Fruit fly (Drosophila melanogaster): ENCODE results near the gene vn.
A peak's percentile ranks its signal among the peaks of the same experiment; 100 is the strongest.

The vn gene

DNA sequence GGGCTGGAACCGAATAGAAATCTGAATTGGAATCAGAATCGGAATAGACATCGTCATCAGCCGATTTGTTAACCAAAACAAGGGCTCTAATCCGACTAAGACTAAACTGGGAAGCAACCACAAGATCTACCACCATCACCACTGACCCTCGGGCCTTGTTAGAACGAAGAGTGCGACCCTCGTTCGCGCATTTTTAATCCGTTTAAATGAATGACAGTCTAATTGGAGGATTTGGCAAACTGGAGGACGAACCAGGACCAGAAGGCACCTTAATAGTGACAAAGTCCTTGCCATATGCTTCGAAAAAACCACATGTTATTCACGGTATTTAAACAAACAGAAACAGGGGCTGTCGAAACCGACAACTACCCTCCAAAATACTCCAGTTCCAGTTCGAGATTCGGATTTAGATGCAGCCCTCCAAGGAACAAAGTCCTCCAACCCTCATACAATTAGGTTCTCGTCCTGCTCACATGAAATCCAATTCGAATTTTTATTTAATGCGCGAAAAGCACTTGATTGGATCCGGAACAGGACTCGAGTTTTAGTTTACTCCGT is 33.3 kb upstream of the vn start:
- no peak for TF ChIP-seq CG1621 (tag; optimal IDR thresholded peaks at IDR 0.05)
- no peak for TF ChIP-seq CG8319 (GFP tag; optimal IDR thresholded peaks at IDR 0.05)
- no peak for TF ChIP-seq Eip93F (GFP tag; optimal IDR thresholded peaks at IDR 0.05)
- no peak for TF ChIP-seq Hr38 (GFP tag; optimal IDR thresholded peaks at IDR 0.05)
- TF ChIP-seq CG4318 (GFP tag; optimal IDR thresholded peaks at IDR 0.05), result no peak
- no peak for TF ChIP-seq CG7368 (GFP tag; optimal IDR thresholded peaks at IDR 0.05)

DNA sequence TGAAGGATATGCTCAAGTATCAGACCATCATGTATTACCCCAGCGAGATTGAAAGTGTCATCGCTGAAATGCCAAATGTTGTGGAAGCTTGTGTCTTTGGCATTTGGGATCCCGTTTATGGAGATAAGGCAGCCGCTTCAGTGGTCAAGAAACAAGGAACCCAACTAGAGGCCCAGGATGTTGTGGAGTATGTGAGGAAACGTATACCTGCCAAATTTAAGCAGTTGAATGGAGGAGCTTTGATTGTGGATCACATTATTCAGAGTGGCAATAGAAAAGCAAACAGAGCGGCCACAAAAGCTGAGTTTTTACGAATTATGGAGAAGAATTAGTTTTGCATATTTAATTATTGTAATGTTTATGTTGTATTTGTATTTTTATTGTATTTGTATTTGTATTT is 27.5 kb upstream of the vn start, which contains the start of gene CG18586:
Gene CG18586 (plus strand): TSS at position 301 of the 400 bp plus-strand sequence.
- TF ChIP-seq ss (GFP tag; optimal IDR thresholded peaks at IDR 0.05), result no peak
- TF ChIP-seq dsx (GFP tag; optimal IDR thresholded peaks at IDR 0.05; ENCODE audit: poor library complexity, severe bottlenecking), result no peak

DNA sequence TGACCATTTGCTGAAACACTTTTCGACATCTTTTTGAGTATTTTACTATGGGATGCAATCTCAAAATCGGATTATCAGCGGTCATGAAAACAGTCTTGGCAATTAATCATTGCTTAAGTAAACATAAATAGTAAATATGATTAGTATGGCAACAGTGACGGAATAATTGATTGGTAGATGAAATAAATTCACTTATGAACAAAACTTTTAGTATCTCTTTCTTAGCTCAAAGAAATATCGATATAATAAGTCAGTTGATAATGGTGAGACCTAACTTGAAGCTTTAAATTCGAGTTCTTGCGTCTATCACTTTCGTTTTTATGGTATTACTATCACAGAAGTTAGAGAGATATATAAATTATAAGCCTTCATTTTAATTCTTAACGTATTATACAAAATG is 25.7 kb upstream of the vn start, which contains the start of gene CG5568:
Gene CG5568 (plus strand): TSS at position 301 of the 400 bp plus-strand sequence.
- TF ChIP-seq svp (GFP tag), result no peak
- no peak for TF ChIP-seq Blimp-1 (GFP tag; optimal IDR thresholded peaks at IDR 0.05)
- TF ChIP-seq Eip93F (GFP tag; optimal IDR thresholded peaks at IDR 0.05), result no peak
- no peak for TF ChIP-seq Hr39 (GFP tag; optimal IDR thresholded peaks at IDR 0.05)
- no peak for TF ChIP-seq CG8319 (GFP tag; optimal IDR thresholded peaks at IDR 0.05)
- TF ChIP-seq acj6 (GFP tag; optimal IDR thresholded peaks at IDR 0.05), result no peak
- no peak for TF ChIP-seq Ets96B (tag; optimal IDR thresholded peaks at IDR 0.05)
- no peak for TF ChIP-seq CG7368 (GFP tag; optimal IDR thresholded peaks at IDR 0.05)
- TF ChIP-seq net (GFP tag; optimal IDR thresholded peaks at IDR 0.05), result no peak
- no peak for TF ChIP-seq CG10631 (GFP tag; optimal IDR thresholded peaks at IDR 0.05)

DNA sequence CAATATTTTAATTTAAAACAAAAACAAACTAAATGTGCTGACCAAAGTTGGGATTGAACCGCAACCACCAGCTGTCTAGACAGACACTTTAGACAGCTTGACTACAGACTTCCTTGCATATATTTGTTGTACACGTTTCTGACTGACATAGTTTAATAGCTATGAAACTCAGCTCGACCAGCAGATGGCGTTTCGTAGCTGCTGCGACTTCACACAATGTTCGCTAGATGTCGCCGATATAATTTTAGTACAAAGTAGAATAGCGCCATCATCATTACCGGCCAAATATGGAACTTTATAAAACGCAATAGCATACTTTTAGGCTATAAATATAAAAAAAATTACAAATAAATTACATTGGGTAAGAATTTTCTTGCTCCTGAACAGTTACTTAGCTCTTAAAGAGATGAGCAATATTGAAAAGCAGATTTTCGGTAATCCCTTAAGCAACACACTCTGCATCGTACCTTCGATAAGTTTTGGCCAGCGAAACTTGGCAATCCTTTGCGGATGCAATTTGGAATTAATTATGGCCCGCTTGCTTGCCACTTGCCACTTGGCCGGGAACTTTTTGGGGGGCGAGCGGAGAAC is 24.2 kb upstream of the vn start:
- no peak for TF ChIP-seq net (GFP tag; optimal IDR thresholded peaks at IDR 0.05)
- peak; percentile 19 for TF ChIP-seq CG6808 (GFP tag; optimal IDR thresholded peaks at IDR 0.05)
- no peak for TF ChIP-seq fkh (GFP tag; optimal IDR thresholded peaks at IDR 0.05)
- TF ChIP-seq pdm3 (GFP tag; optimal IDR thresholded peaks at IDR 0.05), result peak; percentile 8
- TF ChIP-seq CG3032 (tag; optimal IDR thresholded peaks at IDR 0.05), result no peak
- peak; percentile 34 for TF ChIP-seq OdsH (GFP tag; optimal IDR thresholded peaks at IDR 0.05)
- peak; percentile 88 for TF ChIP-seq cyc (GFP tag; optimal IDR thresholded peaks at IDR 0.05)
- TF ChIP-seq eg (GFP tag; IDR thresholded peaks at IDR 0.05), result peak; percentile 12; the same call in 1 of the 3 replicates
- peak; percentile 12 for TF ChIP-seq acj6 (GFP tag; optimal IDR thresholded peaks at IDR 0.05)
- peak; percentile 7 for TF ChIP-seq Sox14 (GFP tag; optimal IDR thresholded peaks at IDR 0.05)
- TF ChIP-seq Blimp-1 (GFP tag; optimal IDR thresholded peaks at IDR 0.05), result no peak
- no peak for TF ChIP-seq fd59A (GFP tag; optimal IDR thresholded peaks at IDR 0.05)
- TF ChIP-seq CG3919 (GFP tag; optimal IDR thresholded peaks at IDR 0.05), result peak; percentile 67
- no peak for TF ChIP-seq CG6792 (GFP tag; optimal IDR thresholded peaks at IDR 0.05)
- peak; percentile 15 for TF ChIP-seq Sox15 (GFP tag; optimal IDR thresholded peaks at IDR 0.05)
- TF ChIP-seq svp (GFP tag), result peak; percentile 57
- TF ChIP-seq Met (GFP tag; optimal IDR thresholded peaks at IDR 0.05), result peak; percentile 58
- TF ChIP-seq Hr4 (GFP tag; optimal IDR thresholded peaks at IDR 0.05), result no peak
- TF ChIP-seq CG7368 (GFP tag; optimal IDR thresholded peaks at IDR 0.05), result peak; percentile 27
- TF ChIP-seq Hr39 (GFP tag; optimal IDR thresholded peaks at IDR 0.05), result peak; percentile 63
- no peak for TF ChIP-seq CG32006 (GFP tag; optimal IDR thresholded peaks at IDR 0.05)
- TF ChIP-seq Hr38 (GFP tag; optimal IDR thresholded peaks at IDR 0.05), result no peak
- TF ChIP-seq CG31627 (GFP tag; optimal IDR thresholded peaks at IDR 0.05), result peak; percentile 66
- no peak for TF ChIP-seq CG8119 (GFP tag; IDR thresholded peaks at IDR 0.05)
- TF ChIP-seq CG11902 (GFP tag; optimal IDR thresholded peaks at IDR 0.05), result peak; percentile 51
- TF ChIP-seq Smox (GFP tag; optimal IDR thresholded peaks at IDR 0.05), result peak; percentile 35
- TF ChIP-seq esn (GFP tag; optimal IDR thresholded peaks at IDR 0.05), result no peak
- TF ChIP-seq lz (GFP tag; optimal IDR thresholded peaks at IDR 0.05), result no peak
- TF ChIP-seq Lpt (GFP tag; optimal IDR thresholded peaks at IDR 0.05), result no peak

Measured in whole organism, prepupa.